Worm (Caenorhabditis elegans) whole organism, young adult: Measurements from ENCODE around the gene srh-136.
"Not testable (repeated sequence)": the region's sequence is repeated elsewhere in the genome, so short reads cannot be mapped to it uniquely, and the experiment has no call there.

Source experiments
- B0261.1 ChIP-seq: sonication (generic microtip); optimal IDR thresholded peaks from 2 replicates; lab custom pipeline; 2016; ENCODE audit warnings: mild to moderate bottlenecking, missing genetic modification characterization, moderate library complexity, missing compliant biosample characterization
- C17E4.6 ChIP-seq: fragments of 200-800 bp; sonication (Bioruptor generic); IDR thresholded peaks from 2 replicates; pipeline ENCODE4 v1.3.6; 2022; ENCODE audit warnings: missing genetic modification reagents, missing genetic modification characterization, missing compliant biosample characterization
- F33H1.4 ChIP-seq: fragments of 200-800 bp; sonication (Bioruptor generic); IDR thresholded peaks from 2 replicates; pipeline ENCODE4 v1.3.6; 2022; ENCODE audit warnings: missing genetic modification reagents, missing genetic modification characterization, missing compliant biosample characterization
- F37B4.10 ChIP-seq: fragments of 200-800 bp; sonication (Bioruptor generic); IDR thresholded peaks from 2 replicates; pipeline ENCODE4 v1.3.6; 2022; ENCODE audit warnings: missing genetic modification characterization, missing compliant biosample characterization
- F57A8.1 ChIP-seq: fragments of 200-800 bp; sonication (Bioruptor generic); optimal IDR thresholded peaks from 2 replicates; lab custom pipeline; 2018; ENCODE audit warnings: mild to moderate bottlenecking, missing genetic modification characterization, moderate library complexity, missing compliant biosample characterization
- Y53F4B.3 ChIP-seq: fragments of 200-800 bp; sonication (Bioruptor generic); IDR thresholded peaks from 2 replicates; pipeline ENCODE4 v1.3.6; 2022; ENCODE audit warnings: missing genetic modification reagents, missing genetic modification characterization, missing compliant biosample characterization
- Y79H2A.3 ChIP-seq: fragments of 200-800 bp; sonication (Bioruptor generic); conservative IDR thresholded peaks from 2 replicates; pipeline ENCODE4 v1.3.6; 2022; ENCODE audit warnings: missing genetic modification reagents, missing genetic modification characterization, missing compliant biosample characterization
- aptf-2 ChIP-seq: fragments of 200-800 bp; sonication (Bioruptor generic); conservative IDR thresholded peaks from 2 replicates; pipeline ENCODE4 v1.3.6; 2022; ENCODE audit warnings: missing genetic modification reagents, missing genetic modification characterization, missing compliant biosample characterization
- atf-7 ChIP-seq: sonication (generic microtip); optimal IDR thresholded peaks from 2 replicates; lab custom pipeline; 2017; ENCODE audit warnings: mild to moderate bottlenecking, missing genetic modification characterization, missing compliant biosample characterization
- bed-1 ChIP-seq: fragments of 200-800 bp; sonication (Bioruptor generic); IDR thresholded peaks from 2 replicates; pipeline ENCODE4 v1.3.6; 2022; ENCODE audit warnings: missing genetic modification reagents, missing genetic modification characterization, missing compliant biosample characterization
- ceh-58 ChIP-seq: fragments of 200-800 bp; sonication (Bioruptor generic); IDR thresholded peaks from 2 replicates; pipeline ENCODE4 v1.3.6; 2022; ENCODE audit warnings: missing genetic modification characterization, missing compliant biosample characterization
- chd-7 ChIP-seq: sonication (generic microtip); optimal IDR thresholded peaks from 2 replicates; lab custom pipeline; 2016; ENCODE audit warnings: mild to moderate bottlenecking, missing genetic modification characterization, moderate library complexity, missing compliant biosample characterization
- die-1 ChIP-seq: sonication (generic microtip); optimal IDR thresholded peaks from 2 replicates; lab custom pipeline; 2016; ENCODE audit warnings: missing genotype, mild to moderate bottlenecking, missing genetic modification characterization, missing compliant biosample characterization
- egl-44 ChIP-seq: fragments of 200-800 bp; sonication (Bioruptor generic); IDR thresholded peaks from 2 replicates; pipeline ENCODE4 v1.3.6; 2022; ENCODE audit warnings: missing genetic modification reagents, missing genetic modification characterization, missing compliant biosample characterization
- egrh-3 ChIP-seq: fragments of 200-800 bp; sonication (Bioruptor generic); IDR thresholded peaks from 2 replicates; pipeline ENCODE4 v1.3.6; 2022; ENCODE audit warnings: missing genetic modification reagents, missing genetic modification characterization, missing compliant biosample characterization
- hmg-1.2 ChIP-seq: fragments of 200-800 bp; sonication (Bioruptor generic); IDR thresholded peaks from 2 replicates; pipeline ENCODE4 v1.3.6; 2022; ENCODE audit warnings: missing genetic modification reagents, missing genetic modification characterization, missing compliant biosample characterization
- hrde-1 ChIP-seq: sonication (generic microtip); optimal IDR thresholded peaks from 2 replicates; lab custom pipeline; 2016; ENCODE audit warnings: missing genetic modification characterization, mild to moderate bottlenecking, missing compliant biosample characterization, moderate library complexity, missing genotype, missing genetic modification reagents, borderline replicate concordance
- hsf-1 ChIP-seq: fragments of 200-800 bp; sonication (Bioruptor generic); IDR thresholded peaks from 2 replicates; pipeline ENCODE4 v1.3.6; 2022; ENCODE audit warnings: missing genetic modification reagents, missing genetic modification characterization, missing compliant biosample characterization
- lin-40 ChIP-seq: sonication (generic microtip); optimal IDR thresholded peaks from 2 replicates; lab custom pipeline; 2016; ENCODE audit warnings: missing genetic modification characterization, mild to moderate bottlenecking, missing compliant biosample characterization, missing genotype, missing genetic modification reagents
- madf-6 ChIP-seq: fragments of 200-800 bp; sonication (Bioruptor generic); IDR thresholded peaks from 2 replicates; pipeline ENCODE4 v1.3.6; 2022; ENCODE audit warnings: missing genetic modification reagents, missing genetic modification characterization, missing compliant biosample characterization
- nfya-1 ChIP-seq: sonication (generic microtip); optimal IDR thresholded peaks from 2 replicates; lab custom pipeline; 2017; ENCODE audit warnings: antibody characterized with exemption, missing compliant biosample characterization, missing genetic modification characterization, borderline replicate concordance; ENCODE audit not compliant: insufficient read depth
- nfyb-1 ChIP-seq: fragments of 200-800 bp; sonication (Bioruptor generic); IDR thresholded peaks from 2 replicates; pipeline ENCODE4 v1.3.6; 2022; ENCODE audit warnings: missing genetic modification reagents, missing genetic modification characterization, missing compliant biosample characterization
- rpc-1 ChIP-seq, 2 experiments: fragments of 150-350 bp in 1 of 2; sonication (generic microtip) in 1 of 2; optimal IDR thresholded peaks; 2 replicates each; lab custom pipeline; 2014 to 2018; ENCODE audit warnings: missing biosample characterization in 1 of 2, missing genetic modification characterization in 1 of 2, missing genetic modification reagents in 1 of 2, missing genotype in 1 of 2
- snpc-1.1 ChIP-seq: sonication (generic microtip); optimal IDR thresholded peaks from 2 replicates; lab custom pipeline; 2017; ENCODE audit warnings: missing genetic modification characterization, mild to moderate bottlenecking, missing compliant biosample characterization, antibody characterized with exemption, moderate library complexity, missing genotype, missing genetic modification reagents; ENCODE audit not compliant: insufficient read depth
- snpc-1.3 ChIP-seq: sonication (generic microtip); optimal IDR thresholded peaks from 2 replicates; lab custom pipeline; 2017; ENCODE audit warnings: missing genetic modification characterization, mild to moderate bottlenecking, missing compliant biosample characterization, antibody characterized with exemption, moderate library complexity, missing genotype, missing genetic modification reagents; ENCODE audit not compliant: insufficient read depth
- tlf-1 ChIP-seq: fragments of 200-800 bp; sonication (Bioruptor generic); optimal IDR thresholded peaks from 2 replicates; lab custom pipeline; 2018; ENCODE audit warnings: mild to moderate bottlenecking, missing genetic modification characterization, missing compliant biosample characterization
- unc-62 ChIP-seq: fragments of 150-350 bp; optimal IDR thresholded peaks from 2 replicates; lab custom pipeline; 2014; ENCODE audit warnings: missing biosample characterization, missing genetic modification reagents, missing genetic modification characterization
- ztf-25 ChIP-seq: fragments of 200-800 bp; sonication (Bioruptor generic); IDR thresholded peaks from 2 replicates; pipeline ENCODE4 v1.3.6; 2022; ENCODE audit warnings: missing genetic modification reagents, missing genetic modification characterization, missing compliant biosample characterization
- ztf-26 ChIP-seq: sonication (generic microtip); optimal IDR thresholded peaks from 2 replicates; lab custom pipeline; 2017; ENCODE audit warnings: missing genetic modification characterization, missing compliant biosample characterization

Gene srh-136

ce11 chrV:16517619-16518018 lies 20.2 kb upstream of the srh-136 start, which contains the start of gene F36D3.4 (continued):
- TF ChIP-seq tlf-1 (GFP tag; lab: Kevin White, UChicago): no peak
- no peak for TF ChIP-seq hrde-1 (tag; lab: Kevin White, UChicago)
- no peak for TF ChIP-seq ztf-26
- TF ChIP-seq unc-62 (GFP tag; lab: Kevin White, UChicago): no peak
- no peak for TF ChIP-seq nfyb-1 (GFP tag; lab: Robert Waterston, UW)
- TF ChIP-seq F37B4.10 (GFP tag; lab: Robert Waterston, UW): no peak

DNA sequence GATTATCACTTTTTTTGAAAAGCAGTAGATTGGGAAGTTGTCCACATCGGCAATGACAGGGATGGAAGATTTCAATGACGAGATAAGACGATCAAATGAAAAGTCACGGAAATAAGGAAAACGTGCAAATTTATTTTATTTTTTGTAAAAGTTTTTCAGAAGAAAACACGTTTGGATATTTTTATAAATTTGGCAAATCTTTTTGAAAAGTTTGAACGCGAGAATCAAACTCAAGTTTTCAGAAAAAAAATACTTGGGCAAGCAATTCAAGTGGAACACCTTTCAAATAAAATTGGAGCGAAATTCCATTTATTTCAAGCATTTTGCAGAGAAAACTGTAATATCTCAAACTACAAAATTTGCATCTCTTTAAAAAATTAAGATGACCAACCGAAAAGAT lies 17.7 kb upstream of the srh-136 start, which contains the start of gene F36D3.5:
Gene F36D3.5 (minus strand): TSS at position 101 of the 400 bp plus-strand sequence.
- not testable (repeated sequence) for TF ChIP-seq C17E4.6 (GFP tag; lab: Robert Waterston, UW); egrh-3 (GFP tag; lab: Robert Waterston, UW); snpc-1.1 (tag; lab: Kevin White, UChicago)

ce11 chrV:16508667-16509066 lies 11.3 kb upstream of the srh-136 start, which contains the start of gene srr-3:
Gene srr-3 (minus strand): TSS chrV:16508767.
- no peak for TF ChIP-seq chd-7 (tag; lab: Kevin White, UChicago)
- TF ChIP-seq hmg-1.2 (GFP tag; lab: Robert Waterston, UW): no peak
- no peak for TF ChIP-seq madf-6 (GFP tag; lab: Robert Waterston, UW)
- TF ChIP-seq F33H1.4 (GFP tag; lab: Robert Waterston, UW): no peak
- no peak for TF ChIP-seq nfya-1 (tag; lab: Kevin White, UChicago)
- TF ChIP-seq B0261.1 (tag; lab: Kevin White, UChicago): no peak
- no peak for TF ChIP-seq ztf-25 (GFP tag; lab: Robert Waterston, UW)

ce11 chrV:16506650-16507049 lies 9.3 kb upstream of the srh-136 start:
- TF ChIP-seq bed-1: no peak
- TF ChIP-seq nfya-1 (tag; lab: Kevin White, UChicago): no peak
- no peak for TF ChIP-seq nfyb-1 (GFP tag; lab: Robert Waterston, UW)

DNA sequence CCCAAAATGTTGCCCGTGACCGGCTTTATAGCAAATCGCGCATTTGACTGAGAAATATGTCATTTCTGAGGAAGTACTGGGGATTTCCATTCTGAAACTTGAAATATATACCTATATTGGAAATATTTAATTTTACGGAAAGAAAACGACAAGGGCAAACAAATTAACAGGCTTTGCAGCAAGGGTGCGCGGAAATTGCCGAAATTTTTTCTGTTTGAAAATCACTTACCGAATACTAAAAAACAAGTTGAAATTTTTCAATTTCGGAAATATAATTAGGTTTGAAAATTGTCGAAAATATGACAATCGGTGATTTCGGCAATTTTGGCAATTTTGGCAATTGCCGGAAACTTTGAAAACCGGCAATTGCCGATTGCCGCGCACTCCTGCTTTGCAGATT lies 8.4 kb upstream of the srh-136 start, which contains the start of gene nhr-54:
Gene nhr-54 (minus strand): TSS at position 101 of the 400 bp plus-strand sequence.
- TF ChIP-seq egl-44 (GFP tag; lab: Robert Waterston, UW) (no peak), Y53F4B.3 (no peak), die-1 (tag; lab: Kevin White, UChicago) (no peak)

DNA sequence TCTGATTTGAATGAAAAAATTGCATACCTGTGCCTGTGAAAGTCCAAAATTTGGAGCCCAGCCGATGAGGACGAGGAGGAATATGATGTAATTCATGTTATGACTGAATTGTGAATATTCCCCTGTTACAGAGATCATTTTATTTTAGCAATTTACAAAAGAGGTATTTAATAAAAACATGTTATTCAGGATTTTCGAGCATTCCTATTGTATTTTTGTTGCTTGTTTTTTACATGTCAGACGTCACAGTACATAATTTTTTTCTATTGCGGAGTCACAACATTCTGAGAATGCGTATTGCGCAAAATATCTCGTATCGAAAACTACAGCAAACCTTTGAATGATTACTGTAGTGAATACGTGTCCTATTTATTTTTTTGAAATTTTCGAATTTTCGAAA lies 5.8 kb upstream of the srh-136 start, which contains the start of gene F36D3.14:
Gene F36D3.14 (minus strand): TSS at position 101 of the 400 bp plus-strand sequence.
- TF ChIP-seq atf-7 (tag; lab: Kevin White, UChicago) (no peak), lin-40 (tag; lab: Kevin White, UChicago) (no peak), aptf-2 (GFP tag; lab: Robert Waterston, UW) (no peak), nfyb-1 (GFP tag; lab: Robert Waterston, UW) (no peak), ceh-58 (GFP tag; lab: Robert Waterston, UW) (no peak), hsf-1 (GFP tag; lab: Robert Waterston, UW) (no peak), Y79H2A.3 (GFP tag; lab: Robert Waterston, UW) (no peak), F57A8.1 (GFP tag; lab: Kevin White, UChicago) (no peak), rpc-1 (optimal IDR thresholded peaks at IDR 0.05; lab: Kevin White, UChicago) (no peak), rpc-1 (tag; optimal IDR thresholded peaks at IDR 0.05; lab: Kevin White, UChicago) (no peak), snpc-1.3 (tag; lab: Kevin White, UChicago) (no peak)
- TF ChIP-seq, all 124 proteins: peak for 0
